Fruit fly (Drosophila melanogaster): Measurements from ENCODE around the gene CG17261.

The CG17261 gene

dm6 chr2L:3078741-3079140, 36.4 kb downstream of the CG17261 start:
- TF ChIP-seq CG7963 (GFP tag; IDR thresholded peaks at IDR 0.05; ENCODE audit: partially characterized antibody) = no peak
- peak; percentile 54 for TF ChIP-seq CG15479 (GFP tag; optimal IDR thresholded peaks at IDR 0.05)
- TF ChIP-seq sqz (GFP tag; optimal IDR thresholded peaks at IDR 0.05) = no peak
- peak in 1 of 2 experiments; percentile 96 for TF ChIP-seq tll (GFP tag; optimal IDR thresholded peaks at IDR 0.05)
- no peak for TF ChIP-seq CG16779 (GFP tag; IDR thresholded peaks at IDR 0.05)
- peak; percentile 24 for TF ChIP-seq fd102C (GFP tag; optimal IDR thresholded peaks at IDR 0.05)
- no peak for TF ChIP-seq CG7786 (GFP tag; optimal IDR thresholded peaks at IDR 0.05)
- TF ChIP-seq Scr (GFP tag; IDR thresholded peaks at IDR 0.05; ENCODE audit: partially characterized antibody) = no peak
- no peak for TF ChIP-seq ems (GFP tag; optimal IDR thresholded peaks at IDR 0.05)
- no peak for TF ChIP-seq prd (optimal IDR thresholded peaks at IDR 0.05)
- TF ChIP-seq prd (GFP tag; IDR thresholded peaks at IDR 0.05) = peak; percentile 15; the same call in 1 of the 3 replicates
- TF ChIP-seq unpg (GFP tag; optimal IDR thresholded peaks at IDR 0.05) = no peak
- TF ChIP-seq zen (tag; optimal IDR thresholded peaks at IDR 0.05) = peak; percentile 27
- TF ChIP-seq CG9215 (GFP tag; IDR thresholded peaks at IDR 0.05) = no peak
- no peak for TF ChIP-seq YL-1 (GFP tag; optimal IDR thresholded peaks at IDR 0.05)
- TF ChIP-seq CG7271 (tag; optimal IDR thresholded peaks at IDR 0.05) = peak; percentile 68
- TF ChIP-seq ara (GFP tag; IDR thresholded peaks at IDR 0.05) = no peak
- no peak for TF ChIP-seq Gug (GFP tag; IDR thresholded peaks at IDR 0.05)
- TF ChIP-seq sim (GFP tag; IDR thresholded peaks at IDR 0.05) = no peak
- no peak for TF ChIP-seq CG7357 (GFP tag; IDR thresholded peaks at IDR 0.05)
- TF ChIP-seq twi (tag; optimal IDR thresholded peaks at IDR 0.05) = peak; percentile 25
- no peak for TF ChIP-seq CG4730 (GFP tag; IDR thresholded peaks at IDR 0.05)

DNA sequence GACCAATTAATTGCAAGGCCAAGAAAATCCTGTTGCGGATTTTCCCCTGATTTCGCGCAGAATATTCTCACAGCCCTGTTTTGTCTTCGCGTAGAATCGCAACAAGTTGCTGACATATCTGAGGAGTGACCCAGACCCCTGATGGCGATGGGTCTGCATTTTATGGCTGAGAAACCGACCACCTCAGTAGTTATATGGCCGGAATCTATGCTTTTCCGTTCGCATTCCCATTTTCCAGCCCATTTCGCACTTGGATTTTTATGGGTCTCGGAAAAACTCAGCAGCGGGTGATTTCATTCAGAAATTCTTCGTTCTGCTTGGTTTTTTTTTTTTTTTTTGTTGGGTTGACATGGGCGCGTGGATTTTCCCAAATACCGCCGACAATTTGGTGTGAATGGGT, 40.5 kb downstream of the CG17261 start:
- peak; percentile 98 for TF ChIP-seq cad (GFP tag; optimal IDR thresholded peaks at IDR 0.05)
- no peak for TF ChIP-seq CG17186 (GFP tag; optimal IDR thresholded peaks at IDR 0.05)
- peak in 1 of 2 experiments; percentile 48 for TF ChIP-seq tll (GFP tag; optimal IDR thresholded peaks at IDR 0.05)
- TF ChIP-seq Fer1 (GFP tag; optimal IDR thresholded peaks at IDR 0.05) = no peak
- TF ChIP-seq Dp (GFP tag; optimal IDR thresholded peaks at IDR 0.05) = no peak
- no peak for TF ChIP-seq Hey (tag; optimal IDR thresholded peaks at IDR 0.05)
- TF ChIP-seq CG2202 (tag; optimal IDR thresholded peaks at IDR 0.05) = no peak
- TF ChIP-seq slbo (GFP tag; IDR thresholded peaks at IDR 0.05) = no peak
- no peak for TF ChIP-seq ro (GFP tag; IDR thresholded peaks at IDR 0.05)
- peak; percentile 3 for TF ChIP-seq sens (GFP tag)
- no peak for TF ChIP-seq CG1832 (GFP tag; optimal IDR thresholded peaks at IDR 0.05)
- TF ChIP-seq CG10654 (GFP tag; optimal IDR thresholded peaks at IDR 0.05) = no peak
- peak; percentile 62 for TF ChIP-seq zen (tag; optimal IDR thresholded peaks at IDR 0.05)
- TF ChIP-seq CG7372 (GFP tag; IDR thresholded peaks at IDR 0.05) = no peak

DNA sequence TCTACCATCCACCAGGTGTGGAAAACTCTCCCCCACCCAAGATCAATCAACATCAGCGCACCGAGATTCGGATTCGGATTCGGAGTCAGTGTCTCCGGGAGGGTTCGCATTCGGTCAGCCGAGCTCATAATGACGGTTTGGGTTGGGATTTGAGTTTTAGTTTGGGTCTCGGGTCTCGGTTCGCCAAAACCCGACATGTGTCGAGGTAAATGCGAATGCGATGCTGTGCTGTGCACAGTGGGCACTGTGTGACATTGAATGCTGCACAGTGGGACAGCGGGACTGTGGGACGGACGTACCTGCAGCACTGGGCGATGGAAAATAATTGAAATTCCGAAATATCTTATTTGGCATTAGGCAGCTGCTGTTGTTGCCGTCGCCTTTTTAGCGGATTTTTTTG, 41.2 kb downstream of the CG17261 start:
- TF ChIP-seq twi (tag; optimal IDR thresholded peaks at IDR 0.05) (peak; percentile 81), tap (tag; optimal IDR thresholded peaks at IDR 0.05) (no peak), CG3726 (GFP tag; IDR thresholded peaks at IDR 0.05) (no peak), CG11723 (GFP tag; optimal IDR thresholded peaks at IDR 0.05) (no peak), CG16863 (GFP tag; optimal IDR thresholded peaks at IDR 0.05) (no peak), CG2116 (GFP tag; optimal IDR thresholded peaks at IDR 0.05) (no peak), CG10209 (GFP tag; optimal IDR thresholded peaks at IDR 0.05) (no peak), lmd (GFP tag; IDR thresholded peaks at IDR 0.05) (0 out of 2 replicates have a peak, but pooled peaks have one; percentile 10), Med (GFP tag) (peak; percentile 21), Deaf1 (tag; optimal IDR thresholded peaks at IDR 0.05) (peak; percentile 62), CG8290 (GFP tag; optimal IDR thresholded peaks at IDR 0.05) (no peak), CG8290 (tag; optimal IDR thresholded peaks at IDR 0.05) (no peak), CG7271 (tag; optimal IDR thresholded peaks at IDR 0.05) (no peak), Sry-δ (GFP tag; optimal IDR thresholded peaks at IDR 0.05) (no peak), Ptx1 (GFP tag; IDR thresholded peaks at IDR 0.05) (0 out of 2 replicates have a peak, but pooled peaks have one; percentile 12), org-1 (GFP tag; optimal IDR thresholded peaks at IDR 0.05) (no peak), knrl (GFP tag; IDR thresholded peaks at IDR 0.05; ENCODE audit: partially characterized antibody) (no peak), tgo (GFP tag; IDR thresholded peaks at IDR 0.05) (no peak), slou (GFP tag; optimal IDR thresholded peaks at IDR 0.05) (no peak)
